Worm (Caenorhabditis elegans) whole organism, L2 larva: ENCODE results near the gene Y48G9A.11.

ENCODE experiments used
- egl-27 ChIP-seq: sonication (generic microtip); optimal IDR thresholded peaks from 3 replicates; lab custom pipeline; 2017; ENCODE audit warnings: missing biosample characterization, missing genetic modification reagents, missing genetic modification characterization
- unc-39 ChIP-seq: fragments of 150-350 bp; optimal IDR thresholded peaks from 2 replicates; lab custom pipeline; 2014; ENCODE audit warnings: missing biosample characterization, missing genetic modification characterization

- TF ChIP-seq unc-39 (tag; lab: Kevin White, UChicago) (no peak), egl-27 (tag; lab: Kevin White, UChicago) (no peak)
Measured at ce11 chrIII:2129377-2129776, 12.7 kb upstream of the Y48G9A.11 start.
